Worm (Caenorhabditis elegans) whole organism, mixed stage, embryonic: Measurements from ENCODE around the gene gcl-1.
"Not testable (repeated sequence)": the region's sequence is repeated elsewhere in the genome, so short reads cannot be mapped to it uniquely, and the experiment has no call there.

Experiments used
- bed-3 ChIP-seq: fragments of 200-800 bp; sonication (Bioruptor generic); optimal IDR thresholded peaks from 3 replicates; lab custom pipeline; 2018; ENCODE audit warnings: mild to moderate bottlenecking, missing genetic modification characterization, moderate library complexity, missing compliant biosample characterization
- ceh-83 ChIP-seq: fragments of 200-800 bp; sonication (Bioruptor generic); optimal IDR thresholded peaks from 2 replicates; lab custom pipeline; 2018; ENCODE audit warnings: mild to moderate bottlenecking, missing genetic modification characterization, missing compliant biosample characterization
- ces-1 ChIP-seq: fragments of 150-350 bp; optimal IDR thresholded peaks from 2 replicates; lab custom pipeline; 2014; ENCODE audit warnings: missing biosample characterization, missing genetic modification reagents, missing genetic modification characterization
- cnd-1 ChIP-seq: fragments of 200-800 bp; sonication (Bioruptor generic); optimal IDR thresholded peaks from 2 replicates; lab custom pipeline; 2018; ENCODE audit warnings: mild to moderate bottlenecking, missing genetic modification characterization, missing compliant biosample characterization
- drap-1 ChIP-seq: fragments of 200-800 bp; sonication (Bioruptor generic); optimal IDR thresholded peaks from 3 replicates; lab custom pipeline; 2018; ENCODE audit warnings: mild to moderate bottlenecking, missing genetic modification characterization, missing compliant biosample characterization
- elt-1 ChIP-seq: sonication (generic microtip); optimal IDR thresholded peaks from 2 replicates; lab custom pipeline; 2017; ENCODE audit warnings: missing genetic modification characterization, mild to moderate bottlenecking, missing compliant biosample characterization, antibody characterized with exemption, moderate library complexity, borderline replicate concordance; ENCODE audit not compliant: insufficient read depth
- flh-1 ChIP-seq: fragments of 200-800 bp; sonication (Bioruptor generic); optimal IDR thresholded peaks from 2 replicates; lab custom pipeline; 2018; ENCODE audit warnings: mild to moderate bottlenecking, missing genetic modification characterization, moderate library complexity, missing compliant biosample characterization
- ham-2 ChIP-seq: fragments of 200-800 bp; sonication (Bioruptor generic); optimal IDR thresholded peaks from 2 replicates; lab custom pipeline; 2018; ENCODE audit warnings: mild to moderate bottlenecking, missing genetic modification characterization, missing compliant biosample characterization
- hlh-1 ChIP-seq: fragments of 150-350 bp; optimal IDR thresholded peaks from 2 replicates; lab custom pipeline; 2014; ENCODE audit warnings: missing biosample characterization, missing genetic modification reagents, missing genetic modification characterization
- lin-13 ChIP-seq: fragments of 150-350 bp; optimal IDR thresholded peaks from 2 replicates; lab custom pipeline; 2014; ENCODE audit warnings: missing biosample characterization, missing genetic modification characterization
- lsy-2 ChIP-seq: fragments of 150-350 bp; optimal IDR thresholded peaks from 2 replicates; lab custom pipeline; 2014; ENCODE audit warnings: missing biosample characterization, missing genetic modification characterization
- mab-5 ChIP-seq: fragments of 150-350 bp; optimal IDR thresholded peaks from 2 replicates; lab custom pipeline; 2014; ENCODE audit warnings: missing biosample characterization, missing genetic modification characterization
- mep-1 ChIP-seq: fragments of 150-350 bp; optimal IDR thresholded peaks from 2 replicates; lab custom pipeline; 2017; ENCODE audit warnings: missing biosample characterization, missing genetic modification reagents, missing genetic modification characterization, inconsistent platforms
- mls-2 ChIP-seq: sonication (generic microtip); optimal IDR thresholded peaks from 2 replicates; lab custom pipeline; 2016; ENCODE audit warnings: mild to moderate bottlenecking, missing genetic modification characterization, moderate library complexity, missing compliant biosample characterization
- nhr-12 ChIP-seq: fragments of 150-350 bp; optimal IDR thresholded peaks from 2 replicates; lab custom pipeline; 2014; ENCODE audit warnings: missing biosample characterization, missing genetic modification characterization
- nhr-28 ChIP-seq: fragments of 150-350 bp; optimal IDR thresholded peaks from 2 replicates; lab custom pipeline; 2014; ENCODE audit warnings: missing biosample characterization, missing genetic modification characterization
- nhr-76 ChIP-seq: sonication (generic microtip); optimal IDR thresholded peaks from 2 replicates; lab custom pipeline; 2017; ENCODE audit warnings: missing biosample characterization, missing genetic modification characterization
- pha-4 ChIP-seq: fragments of 150-350 bp; optimal IDR thresholded peaks from 2 replicates; lab custom pipeline; 2018; ENCODE audit warnings: missing biosample characterization, missing genetic modification reagents, missing genetic modification characterization
- sem-2 ChIP-seq: fragments of 200-800 bp; sonication (Bioruptor generic); optimal IDR thresholded peaks from 2 replicates; lab custom pipeline; 2018; ENCODE audit warnings: mild to moderate bottlenecking, missing genetic modification characterization, missing compliant biosample characterization
- snpc-4 ChIP-seq: fragments of 150-350 bp; optimal IDR thresholded peaks from 2 replicates; lab custom pipeline; 2014; ENCODE audit warnings: missing biosample characterization, missing genetic modification characterization
- tbx-8 ChIP-seq: fragments of 200-800 bp; sonication (Bioruptor generic); optimal IDR thresholded peaks from 2 replicates; lab custom pipeline; 2018; ENCODE audit warnings: mild to moderate bottlenecking, missing genetic modification characterization, moderate library complexity, missing compliant biosample characterization
- unc-120 ChIP-seq: sonication (generic microtip); optimal IDR thresholded peaks from 2 replicates; lab custom pipeline; 2017; ENCODE audit warnings: missing genetic modification characterization, missing compliant biosample characterization; ENCODE audit not compliant: poor library complexity, severe bottlenecking
- unc-39 ChIP-seq: fragments of 150-350 bp; optimal IDR thresholded peaks from 2 replicates; lab custom pipeline; 2014; ENCODE audit warnings: missing biosample characterization, missing genetic modification characterization
- unc-62 ChIP-seq: fragments of 150-350 bp; optimal IDR thresholded peaks from 2 replicates; lab custom pipeline; 2014; ENCODE audit warnings: missing biosample characterization, missing genetic modification reagents, missing genetic modification characterization
- zip-8 ChIP-seq: fragments of 150-350 bp; optimal IDR thresholded peaks from 2 replicates; lab custom pipeline; 2014; ENCODE audit warnings: missing biosample characterization, missing genetic modification characterization
- ztf-11 ChIP-seq: fragments of 150-350 bp; optimal IDR thresholded peaks from 2 replicates; lab custom pipeline; 2014; ENCODE audit warnings: missing biosample characterization, missing genetic modification characterization

gcl-1 gene

DNA sequence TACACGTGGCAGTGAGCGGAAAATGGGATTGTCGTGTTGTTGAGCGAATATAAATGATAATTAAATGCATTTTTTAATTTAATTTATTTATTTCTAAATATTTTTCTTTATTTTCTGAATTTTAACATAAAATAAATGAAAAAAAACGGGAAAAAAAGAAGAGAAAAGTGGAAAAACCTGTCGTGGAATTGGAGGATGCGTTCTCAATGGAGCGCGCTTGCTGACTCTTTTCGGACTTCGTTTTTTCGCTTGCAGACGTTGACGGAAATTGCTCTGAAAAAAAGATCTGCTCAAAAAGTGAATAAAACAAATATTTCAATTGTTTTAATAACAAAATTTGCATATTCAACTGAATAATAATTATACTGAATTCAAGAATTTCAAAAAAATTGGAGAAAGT, 40.8 kb upstream of the gcl-1 start:
- TF ChIP-seq flh-1: no peak
- peak; percentile 54 for TF ChIP-seq mep-1 (tag; lab: Kevin White, UChicago)
- no peak for TF ChIP-seq nhr-28
- TF ChIP-seq hlh-1 (tag; lab: Kevin White, UChicago): no peak
- TF ChIP-seq unc-62: no peak

DNA sequence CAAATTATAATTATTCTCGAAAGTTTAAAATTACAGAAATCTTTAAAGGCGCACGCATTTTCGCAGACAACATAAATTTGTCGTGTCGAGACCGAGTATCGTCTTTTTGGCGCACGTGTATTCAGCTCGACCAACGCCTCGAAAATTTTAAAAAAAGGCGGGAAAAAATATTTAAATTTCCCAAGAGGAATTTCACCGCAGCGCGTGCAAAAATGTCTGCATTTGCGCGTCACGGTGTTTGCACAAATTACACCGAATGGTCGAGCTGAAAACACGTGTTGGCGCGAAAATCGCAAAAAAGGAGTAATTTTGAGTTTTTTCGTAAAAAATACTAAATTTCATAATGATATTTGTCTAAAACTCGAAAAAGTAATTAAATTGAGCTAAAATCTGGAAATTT, 38.0 kb upstream of the gcl-1 start:
- TF ChIP-seq ceh-83 (no peak), pha-4 (tag; lab: Kevin White, UChicago) (no peak), flh-1 (no peak), drap-1 (GFP tag; lab: Kevin White, UChicago) (no peak)

DNA sequence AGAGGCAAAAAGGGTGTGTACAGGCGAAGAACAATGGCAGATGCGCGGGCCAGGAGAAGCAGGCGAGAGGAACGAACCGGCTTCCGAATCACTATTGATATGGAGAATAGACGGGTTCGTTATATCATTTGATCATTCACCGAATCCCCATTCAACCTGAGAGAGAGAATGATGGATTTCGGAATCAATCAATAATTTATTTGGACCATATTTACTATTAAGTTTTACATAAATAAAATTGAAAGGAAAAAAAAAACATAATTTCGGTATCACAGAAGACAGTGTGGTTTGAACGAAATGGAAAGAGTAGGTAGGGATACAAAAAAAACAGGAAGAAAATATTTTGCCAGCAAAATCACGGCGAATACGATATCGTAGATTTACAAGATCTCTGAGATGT, 32.6 kb upstream of the gcl-1 start, which contains the start of gene mam-3:
Gene mam-3 (minus strand): TSS at position 101 of the 400 bp plus-strand sequence.
- TF ChIP-seq sem-2 (GFP tag; lab: Kevin White, UChicago) (no peak), lin-13 (no peak), nhr-28 (no peak), hlh-1 (tag; lab: Kevin White, UChicago) (no peak), ham-2 (GFP tag; lab: Kevin White, UChicago) (no peak), nhr-12 (tag; lab: Kevin White, UChicago) (no peak)

DNA sequence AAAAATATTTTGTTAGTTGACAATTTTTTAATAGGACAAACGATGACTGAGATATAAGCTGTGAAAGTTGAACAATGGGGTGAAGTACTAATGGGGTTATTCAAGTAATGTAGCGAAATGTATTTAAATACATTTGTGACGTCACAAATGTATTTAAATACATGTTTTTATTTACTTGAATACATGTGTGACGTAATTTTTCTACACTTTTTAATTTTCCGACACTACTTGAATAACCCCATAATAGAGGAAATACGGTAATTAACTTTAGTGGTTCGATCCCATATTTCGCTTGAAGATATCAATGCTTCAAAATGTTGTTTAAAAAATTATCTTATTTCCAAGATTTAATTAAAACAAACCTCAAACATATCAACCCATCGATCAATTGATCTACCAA, 29.0 kb upstream of the gcl-1 start:
- TF ChIP-seq zip-8 (tag; lab: Kevin White, UChicago): peak; percentile 90
- TF ChIP-seq, all 35 proteins: peak for 1; not testable (repeated sequence) for 34

DNA sequence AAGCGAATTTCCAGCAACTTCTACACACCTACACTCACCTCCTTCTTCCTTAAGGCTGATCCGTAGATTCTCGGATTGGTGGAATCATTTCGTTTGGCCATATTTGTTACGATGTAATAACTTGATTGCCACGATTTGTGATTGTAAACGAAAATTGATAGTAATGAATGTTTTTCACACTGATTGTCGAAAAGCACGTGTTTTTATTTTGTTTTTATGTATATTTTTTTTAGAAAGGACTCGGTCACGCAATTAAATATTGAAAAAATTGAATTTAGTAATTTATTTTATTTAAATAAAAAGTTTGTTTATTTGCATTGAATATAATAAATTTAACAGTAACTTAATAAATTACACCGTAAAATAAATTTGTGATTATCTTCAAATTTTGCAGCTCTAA, 21.2 kb upstream of the gcl-1 start, which contains the start of gene K09B11.5:
Gene K09B11.5 (minus strand): TSS at position 101 of the 400 bp plus-strand sequence.
- TF ChIP-seq lsy-2 (tag; lab: Kevin White, UChicago); zip-8 (tag; lab: Kevin White, UChicago); sem-2 (GFP tag; lab: Kevin White, UChicago): not testable (repeated sequence)
- TF ChIP-seq, all 35 proteins: peak for 0; not testable (repeated sequence) for 35

DNA sequence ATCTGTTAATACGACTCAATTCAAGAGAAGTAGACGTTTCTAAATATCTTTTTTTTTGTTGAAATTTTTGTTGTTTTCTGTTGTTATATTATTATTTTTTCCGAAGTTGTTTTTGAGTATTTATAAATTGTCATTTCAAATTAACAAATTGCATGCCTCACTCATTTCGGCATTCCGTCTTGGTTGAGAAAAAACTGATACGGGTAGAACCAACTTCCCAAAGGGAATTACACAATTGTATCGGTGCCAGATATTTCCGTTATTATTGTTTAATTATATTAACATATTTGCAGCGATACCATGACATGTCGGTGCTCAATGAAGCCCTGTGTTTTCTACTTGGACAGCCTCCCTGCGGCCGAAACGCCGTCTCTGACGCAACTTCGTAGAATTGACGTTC, 16.5 kb upstream of the gcl-1 start, which contains the start of gene K09B11.4:
Gene K09B11.4 (plus strand): TSS at position 301 of the 400 bp plus-strand sequence.
- TF ChIP-seq drap-1 (GFP tag; lab: Kevin White, UChicago) (no peak), bed-3 (GFP tag; lab: Kevin White, UChicago) (no peak), sem-2 (GFP tag; lab: Kevin White, UChicago) (no peak), nhr-28 (no peak), pha-4 (tag; lab: Kevin White, UChicago) (no peak), zip-8 (tag; lab: Kevin White, UChicago) (no peak), tbx-8 (no peak), nhr-76 (no peak), ztf-11 (tag; lab: Kevin White, UChicago) (no peak), cnd-1 (tag; lab: Kevin White, UChicago) (no peak), ceh-83 (no peak), unc-120 (tag; lab: Kevin White, UChicago) (no peak), nhr-12 (tag; lab: Kevin White, UChicago) (no peak), snpc-4 (tag; lab: Kevin White, UChicago) (no peak), ham-2 (GFP tag; lab: Kevin White, UChicago) (no peak), mls-2 (no peak), mep-1 (tag; lab: Kevin White, UChicago) (no peak), lin-13 (no peak), ces-1 (GFP tag; lab: Kevin White, UChicago) (no peak), elt-1 (no peak)

DNA sequence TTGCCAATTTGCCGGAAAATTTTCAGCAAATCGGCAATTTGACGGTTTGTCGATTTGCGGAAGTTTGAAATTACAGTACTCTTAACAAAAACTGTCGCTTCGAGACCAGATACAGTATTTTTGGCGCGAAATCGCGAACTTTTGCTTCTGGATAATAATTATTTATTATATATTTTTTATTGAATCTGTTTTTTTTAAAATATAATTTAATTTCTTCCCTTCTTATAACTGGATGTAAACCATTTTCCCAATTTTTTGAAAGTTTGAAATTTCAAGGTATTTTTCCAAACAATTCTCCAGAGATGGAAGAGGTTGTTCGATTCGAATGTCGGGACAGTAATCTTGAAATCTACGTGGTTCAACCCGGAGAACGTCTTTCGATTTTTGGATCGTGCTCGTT, 9.5 kb upstream of the gcl-1 start, which contains the start of gene nol-9:
Gene nol-9 (plus strand): TSS at position 301 of the 400 bp plus-strand sequence.
- TF ChIP-seq cnd-1 (tag; lab: Kevin White, UChicago): no peak
- no peak for TF ChIP-seq mls-2
- TF ChIP-seq mab-5 (tag; lab: Kevin White, UChicago): no peak
- TF ChIP-seq unc-39 (tag; lab: Kevin White, UChicago): no peak
